Fruit fly (Drosophila melanogaster): Measurements from ENCODE around the gene Six4.

The Six4 gene

dm6 chr3L:20752964-20753363, 39.6 kb downstream of the Six4 start:
- no peak for TF ChIP-seq Myc (optimal IDR thresholded peaks at IDR 0.05)
- TF ChIP-seq Sin3A (optimal IDR thresholded peaks at IDR 0.05): no peak
- TF ChIP-seq h (optimal IDR thresholded peaks at IDR 0.05): no peak
- no peak for TF ChIP-seq ttk (optimal IDR thresholded peaks at IDR 0.05)
- TF ChIP-seq psq (optimal IDR thresholded peaks at IDR 0.05): no peak
- TF ChIP-seq insv (optimal IDR thresholded peaks at IDR 0.05): no peak

dm6 chr3L:20750391-20750790, 42.2 kb downstream of the Six4 start:
- TF ChIP-seq insv (optimal IDR thresholded peaks at IDR 0.05) (no peak), Myc (optimal IDR thresholded peaks at IDR 0.05) (no peak), Sin3A (optimal IDR thresholded peaks at IDR 0.05) (no peak), ttk (optimal IDR thresholded peaks at IDR 0.05) (no peak), h (optimal IDR thresholded peaks at IDR 0.05) (no peak), psq (optimal IDR thresholded peaks at IDR 0.05) (no peak)

- no peak for TF ChIP-seq ttk (optimal IDR thresholded peaks at IDR 0.05)
- TF ChIP-seq Sin3A (optimal IDR thresholded peaks at IDR 0.05): no peak
- TF ChIP-seq psq (optimal IDR thresholded peaks at IDR 0.05): no peak
- no peak for TF ChIP-seq insv (optimal IDR thresholded peaks at IDR 0.05)
- TF ChIP-seq h (optimal IDR thresholded peaks at IDR 0.05): no peak
- no peak for TF ChIP-seq Myc (optimal IDR thresholded peaks at IDR 0.05)
Observed at dm6 chr3L:20748577-20748976, 44.0 kb downstream of the Six4 start.

- TF ChIP-seq psq (optimal IDR thresholded peaks at IDR 0.05): no peak
- TF ChIP-seq ttk (optimal IDR thresholded peaks at IDR 0.05): no peak
- TF ChIP-seq h (optimal IDR thresholded peaks at IDR 0.05): no peak
- no peak for TF ChIP-seq Myc (optimal IDR thresholded peaks at IDR 0.05)
- TF ChIP-seq Sin3A (optimal IDR thresholded peaks at IDR 0.05): no peak
- no peak for TF ChIP-seq insv (optimal IDR thresholded peaks at IDR 0.05)
Observed at dm6 chr3L:20747299-20747925, 45.2 kb downstream of the Six4 start.

- no peak for TF ChIP-seq psq (optimal IDR thresholded peaks at IDR 0.05)
- no peak for TF ChIP-seq ttk (optimal IDR thresholded peaks at IDR 0.05)
- no peak for TF ChIP-seq Sin3A (optimal IDR thresholded peaks at IDR 0.05)
- TF ChIP-seq Myc (optimal IDR thresholded peaks at IDR 0.05): no peak
- TF ChIP-seq insv (optimal IDR thresholded peaks at IDR 0.05): no peak
- no peak for TF ChIP-seq h (optimal IDR thresholded peaks at IDR 0.05)
Observed at dm6 chr3L:20739414-20739813, 53.2 kb downstream of the Six4 start, which contains the start of gene Gr77a. Gene Gr77a (minus strand): TSS chr3L:20739430.

Measured in Kc167 (cell line).